Fruit fly (Drosophila melanogaster) whole organism, embryonic: ENCODE results near the gene Mst36Fb.

Experiments used
- Adf1 ChIP-seq: fragments of 200-800 bp; sonication (Bioruptor generic); IDR thresholded peaks from 2 replicates; pipeline ENCODE4 v1.3.6; 2022; ENCODE audit warnings: missing biosample characterization, missing genetic modification characterization
- Asciz ChIP-seq: fragments of 200-800 bp; sonication (Bioruptor generic); optimal IDR thresholded peaks from 2 replicates; lab custom pipeline; 2017; ENCODE audit warnings: missing biosample characterization, mild to moderate bottlenecking, missing genetic modification characterization, missing genetic modification reagents
- Awh ChIP-seq: fragments of 200-800 bp; sonication (Bioruptor generic); IDR thresholded peaks from 2 replicates; pipeline ENCODE4, ENCODE4 v1.3.6; 2022; ENCODE audit warnings: missing biosample characterization, missing genetic modification characterization
- Bdp1 ChIP-seq: fragments of 200-800 bp; sonication (Bioruptor generic); optimal IDR thresholded peaks from 3 replicates; lab custom pipeline; 2016; ENCODE audit warnings: missing biosample characterization, missing genetic modification characterization
- CG10565 ChIP-seq: fragments of 200-800 bp; sonication (Bioruptor generic); optimal IDR thresholded peaks from 3 replicates; lab custom pipeline; 2016; ENCODE audit warnings: missing biosample characterization, mild to moderate bottlenecking, missing genetic modification characterization
- CG11560 ChIP-seq: fragments of 200-800 bp; sonication (Bioruptor generic); IDR thresholded peaks from 3 replicates; pipeline ENCODE4 v1.3.6; 2022; ENCODE audit warnings: missing biosample characterization, missing genetic modification characterization
- CG12236 ChIP-seq: fragments of 200-800 bp; sonication (Bioruptor generic); optimal IDR thresholded peaks from 2 replicates; lab custom pipeline; 2016; ENCODE audit warnings: missing biosample characterization, missing genetic modification characterization
- CG13775 ChIP-seq: fragments of 200-800 bp; sonication (Bioruptor generic); optimal IDR thresholded peaks from 3 replicates; lab custom pipeline; 2017; ENCODE audit warnings: missing biosample characterization, mild to moderate bottlenecking, missing genetic modification characterization
- CG14965 ChIP-seq: fragments of 200-800 bp; sonication (Bioruptor generic); optimal IDR thresholded peaks from 2 replicates; lab custom pipeline; 2016; ENCODE audit warnings: missing biosample characterization, missing genetic modification characterization, borderline replicate concordance
- CG15601 ChIP-seq: fragments of 200-800 bp; sonication (Bioruptor generic); optimal IDR thresholded peaks from 3 replicates; lab custom pipeline; 2019; ENCODE audit warnings: missing biosample characterization, mild to moderate bottlenecking, missing genetic modification characterization, moderate library complexity
- CG1603 ChIP-seq: fragments of 200-800 bp; sonication (Bioruptor generic); optimal IDR thresholded peaks from 2 replicates; lab custom pipeline; 2019; ENCODE audit warnings: missing biosample characterization, mild to moderate bottlenecking, missing genetic modification characterization, moderate library complexity
- CG16863 ChIP-seq: fragments of 200-800 bp; sonication (Bioruptor generic); optimal IDR thresholded peaks from 3 replicates; lab custom pipeline; 2016; ENCODE audit warnings: missing biosample characterization, missing genetic modification characterization
- CG17359 ChIP-seq: fragments of 200-800 bp; sonication (Bioruptor generic); optimal IDR thresholded peaks from 3 replicates; lab custom pipeline; 2018; ENCODE audit warnings: missing biosample characterization, mild to moderate bottlenecking, missing genetic modification characterization, moderate library complexity
- CG34422 ChIP-seq: fragments of 200-800 bp; sonication (Bioruptor generic); IDR thresholded peaks from 3 replicates; pipeline ENCODE4 v1.3.6; 2022; ENCODE audit warnings: missing biosample characterization, missing genetic modification characterization
- CG6175 ChIP-seq: fragments of 200-800 bp; sonication (Bioruptor generic); IDR thresholded peaks from 3 replicates; pipeline ENCODE4 v1.3.6; 2022; ENCODE audit warnings: missing biosample characterization, missing genetic modification characterization
- CG6813 ChIP-seq: fragments of 200-800 bp; sonication (Bioruptor generic); optimal IDR thresholded peaks from 2 replicates; lab custom pipeline; 2017; ENCODE audit warnings: missing biosample characterization, missing genetic modification characterization, mild to moderate bottlenecking, moderate library complexity, missing genetic modification reagents
- CG7987 ChIP-seq: fragments of 200-800 bp; sonication (Bioruptor generic); optimal IDR thresholded peaks from 2 replicates; lab custom pipeline; 2018; ENCODE audit warnings: missing biosample characterization, mild to moderate bottlenecking, missing genetic modification characterization, moderate library complexity
- CG8281 ChIP-seq: fragments of 200-800 bp; sonication (Bioruptor generic); optimal IDR thresholded peaks from 2 replicates; lab custom pipeline; 2018; ENCODE audit warnings: missing biosample characterization, mild to moderate bottlenecking, missing genetic modification characterization, moderate library complexity
- CG8359 ChIP-seq: fragments of 200-800 bp; sonication (Bioruptor generic); optimal IDR thresholded peaks from 2 replicates; lab custom pipeline; 2017; ENCODE audit warnings: missing biosample characterization, mild to moderate bottlenecking, missing genetic modification characterization, borderline replicate concordance
- CG9437 ChIP-seq: fragments of 200-800 bp; sonication (Bioruptor generic); optimal IDR thresholded peaks from 2 replicates; lab custom pipeline; 2018; ENCODE audit warnings: missing biosample characterization, mild to moderate bottlenecking, missing genetic modification characterization
- CG9727 ChIP-seq: fragments of 200-800 bp; sonication (Bioruptor generic); optimal IDR thresholded peaks from 3 replicates; lab custom pipeline; 2017; ENCODE audit warnings: missing biosample characterization, mild to moderate bottlenecking, missing genetic modification characterization
- CG9932 ChIP-seq: fragments of 200-800 bp; sonication (Bioruptor generic); IDR thresholded peaks from 2 replicates; pipeline ENCODE4 v1.3.6; 2022; ENCODE audit warnings: missing biosample characterization, missing genetic modification characterization
- D ChIP-seq, 2 experiments: fragments of 200-800 bp in 1 of 2; fragments of >200 bp in 1 of 2; sonication (Bioruptor generic) in 1 of 2; optimal IDR thresholded peaks; 2 replicates in 1 of 2; 3 replicates in 1 of 2; lab custom pipeline; 2017; ENCODE audit warnings: mild to moderate bottlenecking in 1 of 2, missing biosample characterization in 1 of 2, missing genetic modification characterization in 1 of 2, missing genetic modification reagents in 1 of 2
- Dip2 ChIP-seq: fragments of 200-800 bp; sonication (Bioruptor generic); IDR thresholded peaks from 2 replicates; pipeline ENCODE4 v1.3.6; 2022; ENCODE audit warnings: missing biosample characterization, missing genetic modification characterization
- Eip74EF ChIP-seq, 2 experiments: fragments of 200-800 bp in 1 of 2; fragments of >200 bp in 1 of 2; sonication (Bioruptor generic) in 1 of 2; optimal IDR thresholded peaks; 2 replicates each; lab custom pipeline; 2017 to 2019; ENCODE audit warnings: missing biosample characterization in 2 of 2, missing genetic modification characterization in 2 of 2, mild to moderate bottlenecking in 1 of 2, moderate library complexity in 1 of 2
- HHEX ChIP-seq: fragments of 200-800 bp; sonication (Bioruptor generic); optimal IDR thresholded peaks from 3 replicates; lab custom pipeline; 2017; ENCODE audit warnings: missing biosample characterization, mild to moderate bottlenecking, missing genetic modification characterization, missing genetic modification reagents
- Lhr ChIP-seq: fragments of 200-800 bp; sonication (Bioruptor generic); optimal IDR thresholded peaks from 3 replicates; lab custom pipeline; 2017; ENCODE audit warnings: mild to moderate bottlenecking, missing biosample characterization, missing genetic modification reagents, missing genetic modification characterization
- Lpt ChIP-seq: fragments of >200 bp; optimal IDR thresholded peaks from 2 replicates; lab custom pipeline; 2018; ENCODE audit warnings: missing biosample characterization, missing genetic modification characterization
- NK7.1 ChIP-seq: fragments of 200-800 bp; sonication (Bioruptor generic); optimal IDR thresholded peaks from 3 replicates; lab custom pipeline; 2016; ENCODE audit warnings: missing biosample characterization, missing genetic modification characterization
- Rfx ChIP-seq: fragments of 200-800 bp; sonication (Bioruptor generic); IDR thresholded peaks from 2 replicates; pipeline ENCODE4 v1.3.6; 2022; ENCODE audit warnings: missing biosample characterization, missing genetic modification characterization
- Xbp1 ChIP-seq: fragments of 200-800 bp; sonication (Bioruptor generic); optimal IDR thresholded peaks from 3 replicates; lab custom pipeline; 2016; ENCODE audit warnings: missing biosample characterization, mild to moderate bottlenecking, missing genetic modification characterization
- abd-A ChIP-seq: fragments of 200-800 bp; sonication (Bioruptor generic); optimal IDR thresholded peaks from 3 replicates; lab custom pipeline; 2019; ENCODE audit warnings: missing biosample characterization, mild to moderate bottlenecking, missing genetic modification characterization, moderate library complexity
- bcd ChIP-seq: fragments of 200-800 bp; sonication (Bioruptor generic); optimal IDR thresholded peaks from 2 replicates; lab custom pipeline; 2017; ENCODE audit warnings: missing biosample characterization, mild to moderate bottlenecking, missing genetic modification characterization
- bigmax ChIP-seq: fragments of 200-800 bp; sonication (Bioruptor generic); optimal IDR thresholded peaks from 2 replicates; lab custom pipeline; 2018; ENCODE audit warnings: missing biosample characterization, mild to moderate bottlenecking, missing genetic modification characterization
- bsh ChIP-seq, 2 experiments: fragments of 200-800 bp; sonication (Bioruptor generic); optimal IDR thresholded peaks; 2 replicates each; lab custom pipeline; 2017 to 2018; ENCODE audit warnings: mild to moderate bottlenecking in 2 of 2, missing biosample characterization in 2 of 2, missing genetic modification characterization in 2 of 2, moderate library complexity in 1 of 2
- disco-r ChIP-seq: fragments of 200-800 bp; sonication (Bioruptor generic); optimal IDR thresholded peaks from 2 replicates; lab custom pipeline; 2016; ENCODE audit warnings: missing biosample characterization, missing genetic modification characterization
- fu2 ChIP-seq: fragments of 200-800 bp; sonication (Bioruptor generic); optimal IDR thresholded peaks from 2 replicates; lab custom pipeline; 2016; ENCODE audit warnings: missing biosample characterization, missing genetic modification characterization
- gt ChIP-seq: fragments of 200-800 bp; sonication (Bioruptor generic); IDR thresholded peaks from 2 replicates; pipeline ENCODE4 v1.3.6; 2022; ENCODE audit warnings: missing biosample characterization, missing genetic modification characterization
- hbn ChIP-seq: fragments of 200-800 bp; sonication (Bioruptor generic); IDR thresholded peaks from 2 replicates; pipeline ENCODE4 v1.3.6; 2022; ENCODE audit warnings: missing biosample characterization, missing genetic modification characterization; ENCODE audit not compliant: partially characterized antibody
- insv ChIP-seq, 2 experiments: fragments of 200-800 bp; sonication (Bioruptor generic); optimal IDR thresholded peaks; 3 replicates each; lab custom pipeline; 2016 to 2018; ENCODE audit warnings: missing biosample characterization in 2 of 2, missing genetic modification characterization in 2 of 2
- kah ChIP-seq: fragments of 200-800 bp; sonication (Bioruptor generic); optimal IDR thresholded peaks from 2 replicates; lab custom pipeline; 2018; ENCODE audit warnings: missing biosample characterization, mild to moderate bottlenecking, missing genetic modification characterization
- sc ChIP-seq, 3 experiments: fragments of >200 bp in 2 of 3; fragments of 200-800 bp in 1 of 3; sonication (Bioruptor generic) in 1 of 3; optimal IDR thresholded peaks; 2 replicates in 2 of 3; 3 replicates in 1 of 3; lab custom pipeline; 2017; ENCODE audit warnings: mild to moderate bottlenecking in 1 of 3, missing biosample characterization in 1 of 3, missing genetic modification characterization in 1 of 3, missing genetic modification reagents in 1 of 3
- sob ChIP-seq: fragments of 200-800 bp; sonication (Bioruptor generic); IDR thresholded peaks from 2 replicates; pipeline ENCODE4 v1.3.6; 2022; ENCODE audit warnings: missing biosample characterization, missing genetic modification characterization
- sr ChIP-seq: fragments of 200-800 bp; sonication (Bioruptor generic); IDR thresholded peaks from 3 replicates; pipeline ENCODE4 v1.3.6; 2022; ENCODE audit warnings: missing biosample characterization, missing genetic modification characterization
- ssp ChIP-seq: fragments of 200-800 bp; sonication (Bioruptor generic); IDR thresholded peaks from 2 replicates; pipeline ENCODE4 v1.3.6; 2022; ENCODE audit warnings: missing biosample characterization, missing genetic modification characterization
- tap ChIP-seq: fragments of 200-800 bp; optimal IDR thresholded peaks from 3 replicates; lab custom pipeline; 2019; ENCODE audit warnings: missing biosample characterization, mild to moderate bottlenecking, missing genetic modification characterization, moderate library complexity
- tna ChIP-seq: fragments of 200-800 bp; sonication (Bioruptor generic); IDR thresholded peaks from 2 replicates; pipeline ENCODE4 v1.3.6; 2022; ENCODE audit warnings: missing biosample characterization, missing genetic modification characterization; ENCODE audit not compliant: partially characterized antibody
- vvl ChIP-seq: fragments of 200-800 bp; sonication (Bioruptor generic); IDR thresholded peaks from 2 replicates; pipeline ENCODE4 v1.3.6; 2022; ENCODE audit warnings: missing biosample characterization, missing genetic modification characterization

The Mst36Fb gene

DNA sequence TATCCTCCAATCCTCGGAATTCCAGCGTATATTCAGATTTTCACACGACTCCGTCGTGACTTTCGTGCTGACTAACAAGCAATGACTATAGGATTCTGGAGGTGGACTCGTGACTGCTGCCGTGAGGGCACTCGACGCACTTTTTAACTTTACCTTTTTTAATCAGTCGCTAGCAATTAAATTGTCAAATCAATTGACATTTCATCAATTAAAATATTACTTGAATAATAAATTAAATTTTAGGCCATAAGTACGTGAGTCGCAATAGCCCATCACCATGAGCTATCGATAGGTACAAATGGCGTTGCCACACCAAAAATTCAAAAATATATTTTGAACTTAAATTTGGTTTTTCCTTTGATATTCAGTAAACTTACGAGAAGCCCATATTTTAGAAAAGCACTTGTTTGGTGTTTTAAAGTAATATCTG, 30.7 kb upstream of the Mst36Fb start, which contains the start of gene Jwa (continued):
- TF ChIP-seq sc (optimal IDR thresholded peaks at IDR 0.05; lab: Kevin White, UChicago) (no peak), sc (GFP tag; optimal IDR thresholded peaks at IDR 0.05; lab: Kevin White, UChicago) (peak; percentile 86), CG16863 (GFP tag; lab: Kevin White, UChicago) (peak; percentile 84), CG8359 (GFP tag; lab: Kevin White, UChicago) (peak; percentile 10), CG10565 (GFP tag; lab: Kevin White, UChicago) (peak; percentile 52), bsh (GFP tag; optimal IDR thresholded peaks at IDR 0.05; lab: Kevin White, UChicago) (peak; percentile 38 to 96), ssp (GFP tag; lab: Robert Waterston, UW) (peak; percentile 83), D (optimal IDR thresholded peaks at IDR 0.05; lab: Kevin White, UChicago) (no peak), D (GFP tag; optimal IDR thresholded peaks at IDR 0.05; lab: Kevin White, UChicago) (peak; percentile 80), Bdp1 (GFP tag; lab: Kevin White, UChicago) (peak; percentile 91), CG6813 (GFP tag; lab: Kevin White, UChicago) (no peak), CG17359 (tag; lab: Kevin White, UChicago) (peak; percentile 78), sob (peak; percentile 95), Eip74EF (GFP tag; optimal IDR thresholded peaks at IDR 0.05; lab: Kevin White, UChicago) (peak in 1 of 2 experiments; percentile 46), CG13775 (GFP tag; lab: Kevin White, UChicago) (peak; percentile 97), kah (GFP tag; lab: Kevin White, UChicago) (no peak), HHEX (peak; percentile 67), Lhr (GFP tag; lab: Kevin White, UChicago) (peak; percentile 80), CG8281 (tag; lab: Kevin White, UChicago) (peak; percentile 21), CG15601 (tag; lab: Kevin White, UChicago) (peak; percentile 73), Adf1 (peak; percentile 72), fu2 (GFP tag; lab: Kevin White, UChicago) (peak; percentile 93), CG9727 (peak; percentile 81), Asciz (GFP tag; lab: Kevin White, UChicago) (peak; percentile 19), CG9932 (peak; percentile 98), CG7987 (GFP tag; lab: Kevin White, UChicago) (peak; percentile 61), tap (tag; lab: Kevin White, UChicago) (peak; percentile 39), disco-r (peak; percentile 73), insv (GFP tag; optimal IDR thresholded peaks at IDR 0.05; lab: Kevin White, UChicago) (peak in 1 of 2 experiments; percentile 46), Xbp1 (GFP tag; lab: Kevin White, UChicago) (peak; percentile 93), CG34422 (peak; percentile 93), vvl (peak; percentile 93), NK7.1 (GFP tag; lab: Kevin White, UChicago) (peak; percentile 82), CG11560 (peak; percentile 71; the same call in 2 of the 3 replicates), Lpt (GFP tag; lab: Kevin White, UChicago) (no peak), hbn (peak; percentile 100), CG1603 (tag; lab: Kevin White, UChicago) (peak; percentile 95), bigmax (GFP tag; lab: Kevin White, UChicago) (no peak), CG9437 (GFP tag; lab: Kevin White, UChicago) (peak; percentile 84), CG12236 (GFP tag; lab: Kevin White, UChicago) (peak; percentile 79), CG14965 (GFP tag; lab: Kevin White, UChicago) (no peak), tna (peak; percentile 95), gt (GFP tag; lab: Robert Waterston, UW) (0 out of 2 replicates have a peak, but pooled peaks have one; percentile 49), abd-A (tag; lab: Kevin White, UChicago) (no peak), bcd (GFP tag; lab: Kevin White, UChicago) (peak; percentile 78), CG6175 (GFP tag; lab: Robert Waterston, UW) (peak; percentile 70; the same call in 2 of the 3 replicates), Awh (GFP tag; lab: Robert Waterston, UW) (peak; percentile 80), Rfx (peak; percentile 94), Dip2 (0 out of 2 replicates have a peak, but pooled peaks have one; percentile 16), sr (GFP tag; lab: Robert Waterston, UW) (peak; percentile 76; the same call in 2 of the 3 replicates)
